Worm (Caenorhabditis elegans): Measurements from ENCODE around the gene C34F11.1.

Gene C34F11.1

DNA sequence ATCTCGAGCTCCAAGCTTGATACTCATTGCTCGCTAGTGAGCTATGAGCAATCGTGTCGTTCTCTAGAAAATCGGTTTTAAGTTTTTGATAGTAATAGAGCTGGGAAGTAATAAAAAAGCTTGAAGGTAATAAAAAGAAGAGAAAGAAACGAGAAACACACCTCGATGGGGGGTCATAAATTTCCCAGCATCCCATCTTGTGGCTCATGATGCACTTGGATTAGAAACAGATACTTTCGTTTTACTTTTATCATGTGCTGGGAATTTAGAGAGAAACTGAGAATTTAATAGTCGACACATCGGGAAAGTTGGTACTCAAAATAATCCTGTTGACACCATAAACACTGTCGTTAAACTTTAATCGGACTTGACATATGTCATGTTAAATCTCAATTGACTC lies 7.9 kb downstream of the C34F11.1 start (continued):
- TF ChIP-seq efl-1 (optimal IDR thresholded peaks at IDR 0.05) = no peak
- no peak for TF ChIP-seq efl-1 (GFP tag; optimal IDR thresholded peaks at IDR 0.05 in 1 of 2)
- TF ChIP-seq unc-98 (GFP tag; IDR thresholded peaks at IDR 0.05) = no peak

DNA sequence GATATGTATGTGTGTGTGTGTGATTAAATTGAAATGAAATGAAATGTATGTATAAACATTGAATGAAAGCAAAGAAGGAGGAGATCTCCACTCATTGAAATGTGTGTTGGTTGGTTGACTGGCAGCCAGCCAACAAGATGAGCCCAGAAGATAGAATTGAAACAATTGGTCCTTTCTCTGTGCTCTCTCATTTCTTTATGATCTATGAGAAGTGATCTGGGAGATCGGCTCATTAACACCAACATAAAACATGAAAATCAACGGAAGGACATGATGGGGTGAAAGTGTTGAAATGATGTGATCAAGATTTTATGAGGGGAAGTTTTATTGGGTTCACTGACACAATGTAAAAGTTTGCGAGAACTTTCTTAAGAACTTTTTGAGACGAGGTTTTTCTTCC lies 10.1 kb downstream of the C34F11.1 start:
- no peak for TF ChIP-seq efl-3 (GFP tag; optimal IDR thresholded peaks at IDR 0.05)
- TF ChIP-seq mab-9 (GFP tag; IDR thresholded peaks at IDR 0.05) = no peak
- TF ChIP-seq nhr-237 (tag; optimal IDR thresholded peaks at IDR 0.05) = no peak
- no peak for TF ChIP-seq sptf-1 (tag; optimal IDR thresholded peaks at IDR 0.05)
- TF ChIP-seq egl-27 (tag; optimal IDR thresholded peaks at IDR 0.05) = no peak
- peak; percentile 32 for TF ChIP-seq dsc-1 (tag; optimal IDR thresholded peaks at IDR 0.05)
- TF ChIP-seq mdl-1 (tag; optimal IDR thresholded peaks at IDR 0.05) = no peak
- no peak for TF ChIP-seq ces-1 (GFP tag; optimal IDR thresholded peaks at IDR 0.05)
- no peak for TF ChIP-seq grh-1 (GFP tag; IDR thresholded peaks at IDR 0.05)
- no peak for TF ChIP-seq hlh-17 (GFP tag; optimal IDR thresholded peaks at IDR 0.05; ENCODE audit: borderline replicate concordance)
- TF ChIP-seq unc-62 (GFP tag; optimal IDR thresholded peaks at IDR 0.05) = no peak
- TF ChIP-seq blmp-1 (tag; optimal IDR thresholded peaks at IDR 0.05) = no peak
- no peak for TF ChIP-seq ztf-4 (tag; optimal IDR thresholded peaks at IDR 0.05)
- no peak for TF ChIP-seq lin-39 (tag; optimal IDR thresholded peaks at IDR 0.05)
- peak; percentile 41 for TF ChIP-seq nhr-71 (tag; optimal IDR thresholded peaks at IDR 0.05)
- no peak for TF ChIP-seq tbx-2 (tag; optimal IDR thresholded peaks at IDR 0.05)
- no peak for TF ChIP-seq alr-1 (tag; optimal IDR thresholded peaks at IDR 0.05; ENCODE audit: borderline replicate concordance)
- TF ChIP-seq C16A3.4 (tag; optimal IDR thresholded peaks at IDR 0.05) = no peak
- no peak for TF ChIP-seq lin-35 (GFP tag; optimal IDR thresholded peaks at IDR 0.05)
- no peak for TF ChIP-seq efl-1 (optimal IDR thresholded peaks at IDR 0.05)
- no peak for TF ChIP-seq efl-1 (GFP tag; optimal IDR thresholded peaks at IDR 0.05 in 1 of 2)
- peak; percentile 5 for TF ChIP-seq lin-14 (GFP tag; optimal IDR thresholded peaks at IDR 0.05)
- no peak for TF ChIP-seq irx-1 (tag; optimal IDR thresholded peaks at IDR 0.05)
- peak in 1 of 2 experiments; percentile 1 for TF ChIP-seq lsy-2 (tag; optimal IDR thresholded peaks at IDR 0.05)
- no peak for TF ChIP-seq xbp-1 (tag; optimal IDR thresholded peaks at IDR 0.05)
- TF ChIP-seq nhr-12 (tag; optimal IDR thresholded peaks at IDR 0.05) = no peak
- no peak for TF ChIP-seq skn-1 (tag; optimal IDR thresholded peaks at IDR 0.05)
- TF ChIP-seq rnt-1 (tag; optimal IDR thresholded peaks at IDR 0.05) = peak; percentile 72
- peak; percentile 1 for TF ChIP-seq snu-23 (GFP tag; optimal IDR thresholded peaks at IDR 0.05)

DNA sequence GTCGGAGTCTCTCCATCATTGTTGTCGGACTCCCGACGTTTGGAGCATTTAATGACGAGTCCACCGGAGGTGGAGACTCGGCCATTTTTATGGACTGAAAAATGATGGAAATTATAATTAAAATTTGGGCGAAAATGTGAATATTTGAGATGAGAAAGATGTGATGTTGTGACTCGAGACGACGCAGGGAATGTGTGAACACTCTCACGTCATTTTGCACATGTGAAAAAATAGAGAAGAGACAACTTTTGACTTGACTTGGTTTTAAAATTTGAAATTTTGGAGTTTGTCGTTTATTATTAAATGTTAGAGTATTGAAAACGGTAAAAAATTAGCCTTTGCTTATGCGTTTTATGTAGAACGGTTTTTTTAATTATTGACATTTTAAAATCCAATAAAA lies 12.5 kb downstream of the C34F11.1 start, which contains the start of gene dsh-1:
Gene dsh-1, minus strand, starts transcription at position 101 of the 400 bp plus-strand sequence.
- no peak for TF ChIP-seq nhr-84 (tag; optimal IDR thresholded peaks at IDR 0.05)
- TF ChIP-seq fkh-4 (tag; optimal IDR thresholded peaks at IDR 0.05; ENCODE audit: borderline replicate concordance) = no peak
- no peak for TF ChIP-seq sptf-1 (tag; optimal IDR thresholded peaks at IDR 0.05)
- TF ChIP-seq irx-1 (tag; optimal IDR thresholded peaks at IDR 0.05) = no peak
- no peak for TF ChIP-seq unc-98 (GFP tag; IDR thresholded peaks at IDR 0.05)
- no peak for TF ChIP-seq tlp-1 (tag; optimal IDR thresholded peaks at IDR 0.05)
- TF ChIP-seq lin-14 (GFP tag; optimal IDR thresholded peaks at IDR 0.05) = no peak
- peak; percentile 68 for TF ChIP-seq F16B12.6 (tag; optimal IDR thresholded peaks at IDR 0.05)
- peak in 1 of 2 experiments; percentile 2 for TF ChIP-seq lin-35 (GFP tag; optimal IDR thresholded peaks at IDR 0.05)
- no peak for TF ChIP-seq ets-5 (GFP tag; IDR thresholded peaks at IDR 0.05)

DNA sequence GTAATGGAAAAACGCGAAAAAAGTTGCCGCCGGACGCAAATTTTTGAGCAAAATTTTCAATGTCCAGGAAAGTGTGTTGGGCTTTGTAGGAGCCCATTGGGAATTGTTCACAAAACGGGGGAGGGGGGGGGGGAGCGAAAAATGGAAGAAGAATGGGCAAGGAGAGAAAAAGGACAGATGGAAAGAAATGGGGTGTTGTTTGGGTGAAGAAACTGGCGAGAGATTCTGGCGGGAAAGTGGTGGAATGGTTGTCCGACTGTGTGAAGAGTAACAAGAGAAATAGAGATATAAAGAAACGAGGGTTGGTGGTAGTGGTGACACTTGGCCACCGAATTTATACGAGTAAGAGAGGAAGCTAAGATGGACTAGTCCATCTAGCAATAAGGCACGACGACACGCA lies 13.5 kb downstream of the C34F11.1 start:
- TF ChIP-seq tbx-2 (tag; optimal IDR thresholded peaks at IDR 0.05) (no peak), efl-1 (optimal IDR thresholded peaks at IDR 0.05) (peak in 1 of 2 experiments; percentile 21), efl-1 (GFP tag; optimal IDR thresholded peaks at IDR 0.05 in 1 of 2) (no peak), rnt-1 (tag; optimal IDR thresholded peaks at IDR 0.05) (peak; percentile 13), ceh-90 (tag; optimal IDR thresholded peaks at IDR 0.05) (no peak), lin-14 (GFP tag; optimal IDR thresholded peaks at IDR 0.05) (peak; percentile 66)
